Worm (Caenorhabditis elegans): ENCODE measurements around the gene rap-3.
"Not testable (repeated sequence)": the region's sequence is repeated elsewhere in the genome, so short reads cannot be mapped to it uniquely, and the experiment has no call there.

rap-3 gene

ce11 chrIV:11149454-11150163 lies 27.5 kb upstream of the rap-3 start, which contains the start of the genes F01G4.6 and pfd-1 (continued):
- TF ChIP-seq lsy-2 (tag; optimal IDR thresholded peaks at IDR 0.05) (peak; percentile 97 to 99), nhr-23 (tag; optimal IDR thresholded peaks at IDR 0.05) (no peak), ztf-4 (tag; optimal IDR thresholded peaks at IDR 0.05) (peak; percentile 94), fos-1 (tag; optimal IDR thresholded peaks at IDR 0.05) (peak; percentile 81), R02D3.7 (tag; optimal IDR thresholded peaks at IDR 0.05) (peak; percentile 53)

DNA sequence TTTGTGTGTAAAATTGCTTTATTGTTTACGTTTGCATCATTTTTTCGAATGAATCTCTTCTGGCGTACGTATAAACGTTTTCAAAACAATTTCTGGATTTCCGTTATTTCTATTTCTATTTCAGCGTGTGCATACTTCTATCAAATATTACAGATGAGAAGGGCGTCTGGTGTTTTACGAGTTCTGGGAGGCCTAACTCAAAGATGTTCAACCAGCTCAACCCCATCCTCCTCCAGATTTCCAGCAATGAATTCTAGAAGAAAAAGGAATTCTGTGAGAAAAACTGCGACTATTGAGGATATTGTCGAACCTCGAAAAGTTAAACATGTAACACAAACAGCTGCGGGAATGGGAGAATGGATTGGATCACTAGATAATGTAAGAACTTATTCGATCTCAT lies 26.2 kb upstream of the rap-3 start, which contains the start of gene C08F8.2:
TSS of gene C08F8.2 (plus strand) at position 154 of the 400 bp plus-strand sequence.
- TF ChIP-seq ama-1 (optimal IDR thresholded peaks at IDR 0.05) (peak; percentile 1), ceh-82 (tag; optimal IDR thresholded peaks at IDR 0.05) (no peak), lsy-2 (tag; optimal IDR thresholded peaks at IDR 0.05) (peak in 1 of 2 experiments; percentile 37)

DNA sequence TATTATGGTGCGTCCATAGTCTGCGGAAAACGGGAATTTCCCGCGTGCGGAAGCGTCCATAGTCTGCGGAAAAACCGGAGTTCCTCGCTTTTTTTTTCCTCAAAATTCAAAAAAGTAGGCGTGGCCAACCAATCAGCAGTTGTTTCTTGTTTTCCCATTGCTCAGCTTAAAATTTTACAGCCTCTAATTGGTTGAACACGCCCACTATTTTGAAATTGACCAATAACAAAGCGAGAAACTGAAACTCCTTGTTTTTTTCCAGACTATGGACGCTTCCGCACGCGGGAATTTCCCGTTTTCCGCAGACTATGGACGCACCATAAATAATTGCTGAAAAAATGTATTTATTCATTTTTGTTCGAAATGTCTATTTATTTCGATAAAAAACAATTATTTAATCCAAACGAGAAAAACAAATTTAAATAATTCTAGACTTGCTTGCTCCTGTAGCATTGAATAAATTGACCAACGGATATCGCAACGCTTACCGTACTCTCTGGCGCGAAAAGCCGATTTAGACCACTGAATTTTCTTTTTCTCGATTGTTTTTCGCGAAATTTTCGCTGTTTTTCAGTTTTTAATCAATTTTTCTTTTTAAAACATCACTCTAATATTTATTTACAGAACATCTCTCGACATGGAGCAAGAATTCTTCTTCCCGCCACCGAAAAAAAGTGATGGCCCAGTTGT lies 22.5 kb upstream of the rap-3 start, which contains the start of gene C08F8.3:
TSS of gene C08F8.3 (plus strand) at position 620 of the 690 bp plus-strand sequence.
- not testable (repeated sequence) for TF ChIP-seq ztf-11 (tag; optimal IDR thresholded peaks at IDR 0.05); lin-13 (GFP tag; optimal IDR thresholded peaks at IDR 0.05); gmeb-1 (tag; optimal IDR thresholded peaks at IDR 0.05)

ce11 chrIV:11156526-11156925 lies 20.5 kb upstream of the rap-3 start:
- TF ChIP-seq dmd-4 (tag; optimal IDR thresholded peaks at IDR 0.05) (no peak), ceh-16 (tag; optimal IDR thresholded peaks at IDR 0.05) (no peak), mab-5 (tag; optimal IDR thresholded peaks at IDR 0.05) (no peak), nhr-12 (tag; optimal IDR thresholded peaks at IDR 0.05) (no peak), alr-1 (tag; optimal IDR thresholded peaks at IDR 0.05) (no peak), crh-2 (tag; optimal IDR thresholded peaks at IDR 0.05) (no peak), skn-1 (tag; optimal IDR thresholded peaks at IDR 0.05) (no peak), unc-62 (GFP tag; optimal IDR thresholded peaks at IDR 0.05) (no peak)

DNA sequence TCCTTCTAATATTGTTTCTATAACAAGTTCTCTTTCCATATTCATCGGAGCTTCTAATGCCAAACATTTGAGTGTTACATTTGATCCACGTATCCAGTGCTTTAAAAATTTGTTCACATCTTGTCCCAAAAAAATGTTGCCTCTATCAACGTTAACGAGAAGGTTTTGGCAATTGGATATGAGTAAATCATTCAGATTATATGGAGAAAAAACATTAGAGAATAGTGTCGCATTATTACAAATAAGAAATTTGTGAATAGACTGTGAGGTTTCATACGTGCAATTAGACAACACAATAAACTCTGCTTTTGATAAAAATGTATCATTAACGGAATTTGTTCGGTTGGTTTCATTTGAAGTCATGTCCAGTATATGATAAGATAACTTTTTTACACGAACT lies 17.2 kb upstream of the rap-3 start, which contains the start of gene mboa-4:
TSS of gene mboa-4 (minus strand) at position 101 of the 400 bp plus-strand sequence.
- no peak for TF ChIP-seq elt-1 (tag; optimal IDR thresholded peaks at IDR 0.05)

DNA sequence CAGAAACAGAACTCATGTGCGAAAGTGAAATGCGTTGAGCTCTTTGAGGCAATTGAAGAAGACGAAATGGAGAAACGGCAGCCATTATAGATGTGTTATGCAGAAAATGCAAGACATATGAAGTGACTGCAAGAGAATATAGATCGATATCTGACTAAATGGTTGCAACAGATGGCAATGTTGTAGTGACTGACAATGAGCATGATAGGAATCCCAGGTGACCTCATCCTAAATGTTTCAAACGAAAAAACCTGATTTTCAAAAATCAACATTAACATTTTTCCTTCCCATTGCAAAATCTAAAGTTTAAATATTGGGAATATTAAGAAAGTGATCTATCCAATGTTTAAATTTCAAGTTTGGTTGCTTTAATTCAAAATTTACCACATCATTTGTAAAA lies 16.4 kb upstream of the rap-3 start, which contains the start of gene C08F8.15:
TSS of gene C08F8.15 (minus strand) at position 101 of the 400 bp plus-strand sequence.
- no peak for TF ChIP-seq mdl-1 (tag; optimal IDR thresholded peaks at IDR 0.05)
- TF ChIP-seq peb-1 (tag; optimal IDR thresholded peaks at IDR 0.05), result no peak
- no peak for TF ChIP-seq ZK546.5 (tag; optimal IDR thresholded peaks at IDR 0.05)
- no peak for TF ChIP-seq unc-39 (tag; optimal IDR thresholded peaks at IDR 0.05)
- TF ChIP-seq zag-1 (tag; optimal IDR thresholded peaks at IDR 0.05), result no peak
- TF ChIP-seq nhr-23 (tag; optimal IDR thresholded peaks at IDR 0.05), result no peak
- no peak for TF ChIP-seq elt-1 (tag; optimal IDR thresholded peaks at IDR 0.05)
- TF ChIP-seq ceh-82 (tag; optimal IDR thresholded peaks at IDR 0.05), result no peak
- no peak for TF ChIP-seq lsy-2 (tag; optimal IDR thresholded peaks at IDR 0.05)
- no peak for TF ChIP-seq unc-62 (GFP tag; optimal IDR thresholded peaks at IDR 0.05)
- TF ChIP-seq ztf-4 (tag; optimal IDR thresholded peaks at IDR 0.05), result no peak
- TF ChIP-seq Y55F3AM.14 (GFP tag; optimal IDR thresholded peaks at IDR 0.05), result no peak
- no peak for TF ChIP-seq unc-55 (GFP tag; optimal IDR thresholded peaks at IDR 0.05)
- TF ChIP-seq snpc-4 (tag; optimal IDR thresholded peaks at IDR 0.05), result no peak
- no peak for TF ChIP-seq C34F6.9 (tag; optimal IDR thresholded peaks at IDR 0.05)
- TF ChIP-seq ama-1 (optimal IDR thresholded peaks at IDR 0.05), result no peak
- TF ChIP-seq nhr-12 (tag; optimal IDR thresholded peaks at IDR 0.05), result no peak
- TF ChIP-seq ceh-16 (tag; optimal IDR thresholded peaks at IDR 0.05), result no peak
- TF ChIP-seq sem-4 (tag; optimal IDR thresholded peaks at IDR 0.05), result no peak

DNA sequence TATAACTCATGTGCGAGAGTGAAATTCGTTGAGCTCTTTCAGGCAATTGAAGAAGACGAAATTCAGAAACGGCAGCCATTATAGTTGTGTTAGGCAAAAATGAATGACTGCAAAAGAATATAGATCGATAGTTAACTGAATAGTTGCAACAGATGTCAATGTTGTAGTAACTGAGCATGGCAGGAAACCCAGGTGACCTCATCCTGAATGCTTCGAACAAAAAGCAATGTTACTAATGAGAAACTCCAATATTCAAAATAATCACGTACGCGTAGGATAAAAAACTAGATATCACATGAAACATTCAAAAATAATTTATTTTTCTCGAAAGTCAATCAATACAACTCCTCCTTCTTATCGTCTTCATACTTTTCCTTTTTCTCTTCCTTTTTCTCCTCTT lies 14.6 kb upstream of the rap-3 start, which contains the start of gene fbxb-9:
TSS of gene fbxb-9 (minus strand) at position 101 of the 400 bp plus-strand sequence.
- TF ChIP-seq nhr-6 (tag; optimal IDR thresholded peaks at IDR 0.05) (no peak), lin-39 (tag; optimal IDR thresholded peaks at IDR 0.05) (no peak), ZK546.5 (tag; optimal IDR thresholded peaks at IDR 0.05) (no peak), lin-13 (GFP tag; optimal IDR thresholded peaks at IDR 0.05) (no peak)

Measured in whole organism, L2 larva.